Worm (Caenorhabditis elegans): ENCODE measurements around the gene F16B3.2.

The F16B3.2 gene

DNA sequence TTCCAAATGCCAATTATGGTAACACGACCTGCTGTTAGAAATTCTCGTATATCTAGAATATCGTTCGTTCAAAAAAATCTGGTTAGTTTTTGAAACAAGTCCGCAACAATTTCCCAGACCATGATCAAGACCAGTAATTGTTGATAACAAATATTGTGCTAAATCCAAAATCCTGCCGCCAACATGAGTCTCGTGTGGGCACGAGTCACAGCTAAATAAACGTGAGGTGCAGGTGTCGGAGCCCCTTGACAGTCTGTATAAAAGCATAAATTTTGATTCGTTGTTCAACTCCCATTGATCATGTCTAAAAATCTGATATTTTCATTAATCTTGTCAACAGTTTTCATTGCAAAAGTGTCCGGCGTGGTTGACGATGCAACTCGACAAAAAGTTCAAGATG is at the start of gene F16B3.2:
Gene F16B3.2, plus strand, starts transcription at position 301 of the 400 bp plus-strand sequence.
- TF ChIP-seq mdl-1 (tag; optimal IDR thresholded peaks at IDR 0.05) (no peak), F44E2.7 (GFP tag; IDR thresholded peaks at IDR 0.05) (no peak), ces-1 (GFP tag; optimal IDR thresholded peaks at IDR 0.05) (no peak), sdz-12 (GFP tag; optimal IDR thresholded peaks at IDR 0.05) (no peak), arid-1 (GFP tag; conservative IDR thresholded peaks at IDR 0.05) (no peak), ZK337.2 (GFP tag; IDR thresholded peaks at IDR 0.05) (no peak), set-16 (GFP tag; IDR thresholded peaks at IDR 0.05) (no peak), ceh-32 (tag; optimal IDR thresholded peaks at IDR 0.05; ENCODE audit: poor library complexity) (no peak), nhr-6 (tag; optimal IDR thresholded peaks at IDR 0.05) (no peak), pha-4 (GFP tag; IDR thresholded peaks at IDR 0.05) (no peak), pha-4 (tag; optimal IDR thresholded peaks at IDR 0.05) (no peak), hlh-30 (tag; optimal IDR thresholded peaks at IDR 0.05; ENCODE audit: insufficient read depth) (no peak), dpl-1 (GFP tag; optimal IDR thresholded peaks at IDR 0.05) (no peak), tra-1 (GFP tag; IDR thresholded peaks at IDR 0.05) (no peak), aha-1 (tag) (no peak)

DNA sequence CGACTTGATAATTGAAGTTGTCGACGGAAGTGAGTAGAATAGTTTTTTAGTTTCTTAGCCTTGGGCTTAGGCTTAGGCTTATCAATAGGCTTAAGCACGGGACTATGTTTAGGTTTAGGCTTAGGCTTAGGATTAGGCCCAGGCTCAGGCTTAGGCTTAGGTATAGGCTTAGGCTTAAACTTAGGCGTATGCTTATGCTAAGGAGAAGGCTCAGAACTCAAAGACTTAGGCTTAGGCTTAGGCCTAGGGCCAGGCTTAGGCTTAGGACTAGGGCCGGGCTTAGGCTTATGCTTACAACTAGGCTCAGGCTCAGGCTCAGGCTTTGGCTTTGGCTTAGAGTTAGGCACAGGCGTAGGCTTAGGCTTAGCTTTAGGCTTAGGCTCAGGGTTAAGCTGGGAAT is 48.4 kb upstream of the F16B3.2 start:
- TF ChIP-seq dve-1 (tag; optimal IDR thresholded peaks at IDR 0.05; ENCODE audit: insufficient read depth) (no peak), nhr-76 (tag; optimal IDR thresholded peaks at IDR 0.05) (no peak), ces-1 (GFP tag; optimal IDR thresholded peaks at IDR 0.05) (no peak), lin-15B (tag; optimal IDR thresholded peaks at IDR 0.05) (no peak), jun-1 (tag; optimal IDR thresholded peaks at IDR 0.05) (no peak), unc-62 (GFP tag; optimal IDR thresholded peaks at IDR 0.05 in 1 of 2) (peak in 1 of 2 experiments; percentile 68), unc-62 (tag; optimal IDR thresholded peaks at IDR 0.05) (no peak)

DNA sequence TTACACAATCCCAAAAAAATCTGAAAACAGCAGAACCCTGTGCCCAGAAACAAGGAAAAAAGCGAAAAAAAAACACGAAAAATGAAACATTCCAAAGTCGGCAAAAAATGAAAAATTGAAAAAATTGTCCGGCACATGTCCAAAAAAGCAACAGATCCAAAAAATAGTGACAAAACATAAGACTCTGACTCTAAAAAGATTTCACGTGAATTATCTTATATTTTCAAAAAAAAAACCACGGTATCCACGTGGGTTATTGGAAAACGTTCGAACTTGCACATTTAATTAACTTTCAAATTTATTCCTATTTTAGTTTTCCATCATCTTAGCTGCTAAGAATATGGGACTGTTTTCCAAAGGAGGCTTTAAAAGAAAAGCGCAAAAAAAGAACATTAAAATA is 44.3 kb upstream of the F16B3.2 start, which contains the start of gene Y75B7B.1:
Gene Y75B7B.1, plus strand, starts transcription at position 301 of the 400 bp plus-strand sequence.
- TF ChIP-seq F37D6.2 (tag; optimal IDR thresholded peaks at IDR 0.05) (no peak), ztf-11 (tag; optimal IDR thresholded peaks at IDR 0.05) (no peak), ceh-44 (GFP tag; IDR thresholded peaks at IDR 0.05) (no peak), hlh-11 (tag; optimal IDR thresholded peaks at IDR 0.05) (no peak), ceh-82 (tag; optimal IDR thresholded peaks at IDR 0.05) (no peak), gei-8 (GFP tag; optimal IDR thresholded peaks at IDR 0.05) (no peak), ceh-62 (tag; optimal IDR thresholded peaks at IDR 0.05) (no peak), nhr-237 (tag; optimal IDR thresholded peaks at IDR 0.05) (no peak), hif-1 (tag; optimal IDR thresholded peaks at IDR 0.05) (no peak), nhr-41 (GFP tag; IDR thresholded peaks at IDR 0.05) (no peak), snpc-1.2 (GFP tag; IDR thresholded peaks at IDR 0.05) (no peak), nhr-102 (tag; optimal IDR thresholded peaks at IDR 0.05) (no peak), set-16 (GFP tag; IDR thresholded peaks at IDR 0.05) (no peak), mdt-29 (GFP tag; IDR thresholded peaks at IDR 0.05) (no peak), zfp-2 (tag; optimal IDR thresholded peaks at IDR 0.05) (no peak), mdl-1 (tag; optimal IDR thresholded peaks at IDR 0.05) (no peak), rbr-2 (tag; optimal IDR thresholded peaks at IDR 0.05) (no peak)

DNA sequence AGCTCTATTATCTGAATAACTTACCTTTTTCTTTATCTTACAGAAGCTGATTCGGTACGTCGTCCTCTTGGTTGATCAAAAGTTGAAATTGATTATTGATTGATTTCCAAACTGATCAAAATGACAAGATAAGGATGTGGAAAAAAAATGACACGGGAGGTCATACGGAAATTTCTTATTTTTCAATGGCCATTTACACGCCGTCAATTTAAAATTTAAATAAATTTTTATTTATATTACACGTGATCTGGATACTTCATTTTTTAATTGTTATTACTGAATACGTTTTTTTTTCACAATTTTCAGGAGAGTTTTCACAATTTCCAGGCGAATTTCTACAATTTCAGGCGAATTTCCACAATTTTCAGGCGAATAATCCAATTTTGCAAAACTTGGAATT is 39.0 kb upstream of the F16B3.2 start, which contains the start of gene Y75B7B.2:
Gene Y75B7B.2, minus strand, starts transcription at position 101 of the 400 bp plus-strand sequence.
- TF ChIP-seq nhr-25 (tag; optimal IDR thresholded peaks at IDR 0.05; ENCODE audit: borderline replicate concordance, insufficient read depth) (no peak), aha-1 (tag) (peak; percentile 12)
